Worm (Caenorhabditis elegans) whole organism, young adult: ENCODE results near the gene R07A4.4.

ENCODE experiments used
- B0035.1 ChIP-seq: sonication (generic microtip); optimal IDR thresholded peaks from 2 replicates; lab custom pipeline; 2016; ENCODE audit warnings: missing genetic modification characterization, mild to moderate bottlenecking, missing compliant biosample characterization, missing genotype, missing genetic modification reagents
- B0336.3 ChIP-seq: fragments of 200-800 bp; sonication (Bioruptor generic); IDR thresholded peaks from 2 replicates; pipeline ENCODE4 v1.3.6; 2022; ENCODE audit warnings: missing genetic modification characterization, missing compliant biosample characterization
- C06A6.2 ChIP-seq: fragments of 200-800 bp; sonication (Bioruptor generic); conservative IDR thresholded peaks from 2 replicates; pipeline ENCODE4 v1.3.6; 2022; ENCODE audit warnings: missing genetic modification characterization, missing compliant biosample characterization
- F23B12.7 ChIP-seq: sonication (generic microtip); optimal IDR thresholded peaks from 2 replicates; lab custom pipeline; 2017; ENCODE audit warnings: missing genetic modification characterization, mild to moderate bottlenecking, missing compliant biosample characterization, antibody characterized with exemption, moderate library complexity; ENCODE audit not compliant: insufficient read depth
- F52B5.7 ChIP-seq: sonication (generic microtip); optimal IDR thresholded peaks from 2 replicates; lab custom pipeline; 2016; ENCODE audit warnings: mild to moderate bottlenecking, missing genetic modification characterization, missing compliant biosample characterization
- T07F8.4 ChIP-seq: sonication (generic microtip); optimal IDR thresholded peaks from 2 replicates; lab custom pipeline; 2016; ENCODE audit warnings: mild to moderate bottlenecking, missing genetic modification characterization, moderate library complexity, missing compliant biosample characterization
- Y53F4B.3 ChIP-seq: fragments of 200-800 bp; sonication (Bioruptor generic); IDR thresholded peaks from 2 replicates; pipeline ENCODE4 v1.3.6; 2022; ENCODE audit warnings: missing genetic modification reagents, missing genetic modification characterization, missing compliant biosample characterization
- Y53G8AR.9 ChIP-seq: fragments of 200-800 bp; sonication (Bioruptor generic); conservative IDR thresholded peaks from 2 replicates; pipeline ENCODE4 v1.3.6; 2022; ENCODE audit warnings: missing genetic modification reagents, missing genetic modification characterization, missing compliant biosample characterization
- Y79H2A.3 ChIP-seq: fragments of 200-800 bp; sonication (Bioruptor generic); conservative IDR thresholded peaks from 2 replicates; pipeline ENCODE4 v1.3.6; 2022; ENCODE audit warnings: missing genetic modification reagents, missing genetic modification characterization, missing compliant biosample characterization
- ZK185.1 ChIP-seq: sonication (generic microtip); optimal IDR thresholded peaks from 2 replicates; lab custom pipeline; 2016; ENCODE audit warnings: mild to moderate bottlenecking, missing genetic modification characterization, missing compliant biosample characterization; ENCODE audit not compliant: poor library complexity, severe bottlenecking
- aptf-2 ChIP-seq: fragments of 200-800 bp; sonication (Bioruptor generic); conservative IDR thresholded peaks from 2 replicates; pipeline ENCODE4 v1.3.6; 2022; ENCODE audit warnings: missing genetic modification reagents, missing genetic modification characterization, missing compliant biosample characterization
- aptf-3 ChIP-seq: fragments of 200-800 bp; sonication (Bioruptor generic); IDR thresholded peaks from 2 replicates; pipeline ENCODE4 v1.3.6; 2022; ENCODE audit warnings: missing genetic modification characterization, missing compliant biosample characterization
- atf-7 ChIP-seq: sonication (generic microtip); optimal IDR thresholded peaks from 2 replicates; lab custom pipeline; 2017; ENCODE audit warnings: mild to moderate bottlenecking, missing genetic modification characterization, missing compliant biosample characterization
- athp-1 ChIP-seq: sonication (generic microtip); optimal IDR thresholded peaks from 2 replicates; lab custom pipeline; 2017; ENCODE audit warnings: mild to moderate bottlenecking, missing genetic modification characterization, missing compliant biosample characterization
- attf-3 ChIP-seq: fragments of 200-800 bp; sonication (Bioruptor generic); conservative IDR thresholded peaks from 2 replicates; pipeline ENCODE4 v1.3.6; 2022; ENCODE audit warnings: missing genetic modification reagents, missing genetic modification characterization, missing compliant biosample characterization
- cebp-1 ChIP-seq, 2 experiments: fragments of 200-800 bp in 1 of 2; sonication (Bioruptor generic) in 1 of 2; sonication (generic microtip) in 1 of 2; IDR thresholded peaks in 1 of 2; optimal IDR thresholded peaks in 1 of 2; 2 replicates each; pipeline versions ENCODE4 v1.3.6 to Lab custom; 2017 to 2022; ENCODE audit warnings: missing compliant biosample characterization in 2 of 2, missing genetic modification characterization in 2 of 2, mild to moderate bottlenecking in 1 of 2, missing genetic modification reagents in 1 of 2, moderate library complexity in 1 of 2
- cebp-2 ChIP-seq: fragments of 200-800 bp; sonication (Bioruptor generic); IDR thresholded peaks from 2 replicates; pipeline ENCODE4 v1.3.6; 2022; ENCODE audit warnings: missing genetic modification characterization, missing compliant biosample characterization
- dpff-1 ChIP-seq: sonication (generic microtip); optimal IDR thresholded peaks from 2 replicates; lab custom pipeline; 2017; ENCODE audit warnings: mild to moderate bottlenecking, missing genetic modification characterization, missing compliant biosample characterization
- egl-18 ChIP-seq: fragments of 200-800 bp; sonication (Bioruptor generic); IDR thresholded peaks from 2 replicates; pipeline ENCODE4 v1.3.6; 2022; ENCODE audit warnings: missing genetic modification reagents, missing genetic modification characterization, missing compliant biosample characterization
- ekl-4 ChIP-seq: fragments of 200-800 bp; sonication (Bioruptor generic); IDR thresholded peaks from 2 replicates; pipeline ENCODE4 v1.3.6; 2022; ENCODE audit warnings: missing genetic modification reagents, missing genetic modification characterization, missing compliant biosample characterization
- gei-17 ChIP-seq: fragments of 200-800 bp; sonication (Bioruptor generic); optimal IDR thresholded peaks from 2 replicates; lab custom pipeline; 2018; ENCODE audit warnings: mild to moderate bottlenecking, missing genetic modification characterization, missing compliant biosample characterization
- hlh-12 ChIP-seq: sonication (generic microtip); optimal IDR thresholded peaks from 2 replicates; lab custom pipeline; 2016; ENCODE audit warnings: missing genetic modification characterization, missing compliant biosample characterization
- lag-1 ChIP-seq: fragments of 200-800 bp; sonication (Bioruptor generic); IDR thresholded peaks from 2 replicates; pipeline ENCODE4 v1.3.6; 2022; ENCODE audit warnings: missing genetic modification reagents, missing genetic modification characterization, missing compliant biosample characterization
- let-526 ChIP-seq: fragments of 200-800 bp; sonication (Bioruptor generic); IDR thresholded peaks from 2 replicates; pipeline ENCODE4 v1.3.6; 2022; ENCODE audit warnings: missing genetic modification reagents, missing genetic modification characterization, missing compliant biosample characterization
- let-607 ChIP-seq, 2 experiments: fragments of 200-800 bp in 1 of 2; sonication (Bioruptor generic) in 1 of 2; sonication (generic microtip) in 1 of 2; optimal IDR thresholded peaks; 2 replicates each; lab custom pipeline; 2016 to 2018; ENCODE audit warnings: mild to moderate bottlenecking in 2 of 2, missing compliant biosample characterization in 2 of 2, missing genetic modification characterization in 2 of 2, moderate library complexity in 2 of 2, missing genotype in 1 of 2
- lin-26 ChIP-seq: fragments of 200-800 bp; sonication (Bioruptor generic); IDR thresholded peaks from 2 replicates; pipeline ENCODE4 v1.3.6; 2022; ENCODE audit warnings: missing genetic modification reagents, missing genetic modification characterization, missing compliant biosample characterization
- lin-35 ChIP-seq, 3 experiments: fragments of 150-350 bp in 2 of 3; sonication (generic microtip) in 1 of 3; optimal IDR thresholded peaks; 2 replicates each; lab custom pipeline; 2014 to 2018; ENCODE audit warnings: missing biosample characterization in 3 of 3, missing genetic modification characterization in 3 of 3, missing genetic modification reagents in 3 of 3
- lin-40 ChIP-seq: sonication (generic microtip); optimal IDR thresholded peaks from 2 replicates; lab custom pipeline; 2016; ENCODE audit warnings: missing genetic modification characterization, mild to moderate bottlenecking, missing compliant biosample characterization, missing genotype, missing genetic modification reagents
- lin-54 ChIP-seq: fragments of 200-800 bp; sonication (Bioruptor generic); optimal IDR thresholded peaks from 2 replicates; lab custom pipeline; 2018; ENCODE audit warnings: mild to moderate bottlenecking, missing genetic modification characterization, missing compliant biosample characterization
- madf-10 ChIP-seq: sonication (generic microtip); optimal IDR thresholded peaks from 2 replicates; lab custom pipeline; 2016; ENCODE audit warnings: mild to moderate bottlenecking, missing genetic modification characterization, missing compliant biosample characterization
- mel-28 ChIP-seq: sonication (generic microtip); optimal IDR thresholded peaks from 2 replicates; lab custom pipeline; 2016; ENCODE audit warnings: borderline replicate concordance, mild to moderate bottlenecking, missing genetic modification characterization, missing compliant biosample characterization
- nhr-120 ChIP-seq: fragments of 200-800 bp; sonication (Bioruptor generic); IDR thresholded peaks from 2 replicates; pipeline ENCODE4 v1.3.6; 2022; ENCODE audit warnings: missing genetic modification characterization, missing compliant biosample characterization
- nhr-80 ChIP-seq: sonication (generic microtip); optimal IDR thresholded peaks from 2 replicates; lab custom pipeline; 2016; ENCODE audit warnings: missing genetic modification characterization, missing compliant biosample characterization
- rcor-1 ChIP-seq: fragments of 200-800 bp; sonication (Bioruptor generic); IDR thresholded peaks from 2 replicates; pipeline ENCODE4 v1.3.6; 2022; ENCODE audit warnings: missing genetic modification reagents, missing genetic modification characterization, missing compliant biosample characterization
- repo-1 ChIP-seq: sonication (generic microtip); optimal IDR thresholded peaks from 2 replicates; lab custom pipeline; 2017; ENCODE audit warnings: mild to moderate bottlenecking, missing genetic modification characterization, missing compliant biosample characterization
- sdz-38 ChIP-seq: sonication (generic microtip); optimal IDR thresholded peaks from 2 replicates; lab custom pipeline; 2016; ENCODE audit warnings: missing genotype, missing genetic modification characterization, missing compliant biosample characterization
- snpc-1.3 ChIP-seq: sonication (generic microtip); optimal IDR thresholded peaks from 2 replicates; lab custom pipeline; 2017; ENCODE audit warnings: missing genetic modification characterization, mild to moderate bottlenecking, missing compliant biosample characterization, antibody characterized with exemption, moderate library complexity, missing genotype, missing genetic modification reagents; ENCODE audit not compliant: insufficient read depth
- somi-1 ChIP-seq: fragments of 200-800 bp; sonication (Bioruptor generic); optimal IDR thresholded peaks from 2 replicates; lab custom pipeline; 2018; ENCODE audit warnings: mild to moderate bottlenecking, missing genetic modification characterization, missing compliant biosample characterization
- sptf-2 ChIP-seq: fragments of 200-800 bp; sonication (Bioruptor generic); optimal IDR thresholded peaks from 2 replicates; lab custom pipeline; 2018; ENCODE audit warnings: mild to moderate bottlenecking, missing genetic modification characterization, missing compliant biosample characterization
- tlf-1 ChIP-seq: fragments of 200-800 bp; sonication (Bioruptor generic); optimal IDR thresholded peaks from 2 replicates; lab custom pipeline; 2018; ENCODE audit warnings: mild to moderate bottlenecking, missing genetic modification characterization, missing compliant biosample characterization
- unc-62 ChIP-seq: fragments of 150-350 bp; optimal IDR thresholded peaks from 2 replicates; lab custom pipeline; 2014; ENCODE audit warnings: missing biosample characterization, missing genetic modification reagents, missing genetic modification characterization
- zim-3 ChIP-seq: sonication (generic microtip); optimal IDR thresholded peaks from 2 replicates; lab custom pipeline; 2017; ENCODE audit warnings: mild to moderate bottlenecking, missing genetic modification characterization, moderate library complexity, missing compliant biosample characterization
- ztf-18 ChIP-seq: sonication (generic microtip); optimal IDR thresholded peaks from 2 replicates; lab custom pipeline; 2016; ENCODE audit warnings: missing genotype, mild to moderate bottlenecking, missing genetic modification characterization, missing compliant biosample characterization
- ztf-22 ChIP-seq: fragments of 200-800 bp; sonication (Bioruptor generic); optimal IDR thresholded peaks from 2 replicates; lab custom pipeline; 2018; ENCODE audit warnings: mild to moderate bottlenecking, missing genetic modification characterization, moderate library complexity, missing compliant biosample characterization
- ztf-25 ChIP-seq: fragments of 200-800 bp; sonication (Bioruptor generic); IDR thresholded peaks from 2 replicates; pipeline ENCODE4 v1.3.6; 2022; ENCODE audit warnings: missing genetic modification reagents, missing genetic modification characterization, missing compliant biosample characterization

R07A4.4 gene

ce11 chrX:10772165-10772584 lies 14.7 kb upstream of the R07A4.4 start (continued):
- TF ChIP-seq egl-18, result no peak
- peak in 1 of 3 experiments; percentile 35 for TF ChIP-seq lin-35 (GFP tag; optimal IDR thresholded peaks at IDR 0.05; lab: Kevin White, UChicago)
- TF ChIP-seq attf-3 (GFP tag; lab: Robert Waterston, UW), result 0 out of 2 replicates have a peak, but pooled peaks have one; percentile 10
- TF ChIP-seq nhr-80 (tag; lab: Kevin White, UChicago), result peak; percentile 88
- TF ChIP-seq ekl-4 (GFP tag; lab: Robert Waterston, UW), result peak; percentile 57; the same call in 1 of the 2 replicates
- peak; percentile 93 for TF ChIP-seq cebp-1 (GFP tag; IDR thresholded peaks at IDR 0.05; lab: Robert Waterston, UW)
- TF ChIP-seq cebp-1 (tag; optimal IDR thresholded peaks at IDR 0.05; lab: Kevin White, UChicago), result peak; percentile 97
- TF ChIP-seq Y53F4B.3 (GFP tag; lab: Robert Waterston, UW), result no peak
- peak; percentile 44 for TF ChIP-seq F23B12.7 (tag; lab: Kevin White, UChicago)
- no peak for TF ChIP-seq F52B5.7 (tag; lab: Kevin White, UChicago)
- TF ChIP-seq gei-17 (GFP tag; lab: Kevin White, UChicago), result peak; percentile 29
- TF ChIP-seq unc-62 (GFP tag; lab: Kevin White, UChicago), result peak; percentile 81
- peak; percentile 35 for TF ChIP-seq sptf-2 (GFP tag; lab: Kevin White, UChicago)
- TF ChIP-seq mel-28 (tag; lab: Kevin White, UChicago), result no peak
- peak in 1 of 2 experiments; percentile 47 for TF ChIP-seq let-607 (tag; optimal IDR thresholded peaks at IDR 0.05; lab: Kevin White, UChicago)
- no peak for TF ChIP-seq cebp-2 (GFP tag; lab: Robert Waterston, UW)
- TF ChIP-seq C06A6.2 (GFP tag; lab: Robert Waterston, UW), result 0 out of 2 replicates have a peak, but pooled peaks have one; percentile 21
- no peak for TF ChIP-seq repo-1 (tag; lab: Kevin White, UChicago)
- peak; percentile 29; the same call in 1 of the 2 replicates for TF ChIP-seq rcor-1 (GFP tag; lab: Robert Waterston, UW)
- 0 out of 2 replicates have a peak, but pooled peaks have one; percentile 19 for TF ChIP-seq Y53G8AR.9 (GFP tag; lab: Robert Waterston, UW)
- peak; percentile 48 for TF ChIP-seq lin-40 (tag; lab: Kevin White, UChicago)
- TF ChIP-seq aptf-2 (GFP tag; lab: Robert Waterston, UW), result no peak
- no peak for TF ChIP-seq ztf-22 (GFP tag; lab: Kevin White, UChicago)
- peak; percentile 67 for TF ChIP-seq B0336.3 (GFP tag; lab: Robert Waterston, UW)
- no peak for TF ChIP-seq snpc-1.3 (tag; lab: Kevin White, UChicago)
- TF ChIP-seq somi-1 (GFP tag; lab: Kevin White, UChicago), result peak; percentile 82
- peak; percentile 79 for TF ChIP-seq atf-7 (tag; lab: Kevin White, UChicago)

ce11 chrX:10770988-10771496 lies 13.5 kb upstream of the R07A4.4 start:
- TF ChIP-seq cebp-1 (GFP tag; IDR thresholded peaks at IDR 0.05; lab: Robert Waterston, UW) (no peak), cebp-1 (tag; optimal IDR thresholded peaks at IDR 0.05; lab: Kevin White, UChicago) (peak; percentile 86), T07F8.4 (tag; lab: Kevin White, UChicago) (no peak), repo-1 (tag; lab: Kevin White, UChicago) (peak; percentile 40), ztf-25 (no peak), tlf-1 (GFP tag; lab: Kevin White, UChicago) (no peak), nhr-120 (GFP tag; lab: Robert Waterston, UW) (no peak), Y79H2A.3 (GFP tag; lab: Robert Waterston, UW) (no peak), athp-1 (tag; lab: Kevin White, UChicago) (no peak), madf-10 (tag; lab: Kevin White, UChicago) (peak; percentile 50), ZK185.1 (tag; lab: Kevin White, UChicago) (peak; percentile 9), zim-3 (no peak), lin-54 (GFP tag; lab: Kevin White, UChicago) (peak; percentile 24), hlh-12 (tag; lab: Kevin White, UChicago) (no peak), aptf-2 (GFP tag; lab: Robert Waterston, UW) (no peak), let-526 (GFP tag; lab: Robert Waterston, UW) (peak; percentile 50; the same call in 1 of the 2 replicates), dpff-1 (no peak), ztf-18 (tag; lab: Kevin White, UChicago) (peak; percentile 22), sdz-38 (tag; lab: Kevin White, UChicago) (no peak), gei-17 (GFP tag; lab: Kevin White, UChicago) (peak; percentile 31), B0035.1 (tag; lab: Kevin White, UChicago) (no peak), lag-1 (GFP tag; lab: Robert Waterston, UW) (no peak), aptf-3 (GFP tag; lab: Robert Waterston, UW) (no peak), lin-26 (peak; percentile 61; the same call in 1 of the 2 replicates)
